Fruit fly (Drosophila melanogaster): ENCODE data around the gene mIF2.
A peak's percentile ranks its signal among the peaks of the same experiment; 100 is the strongest.

Gene mIF2

DNA sequence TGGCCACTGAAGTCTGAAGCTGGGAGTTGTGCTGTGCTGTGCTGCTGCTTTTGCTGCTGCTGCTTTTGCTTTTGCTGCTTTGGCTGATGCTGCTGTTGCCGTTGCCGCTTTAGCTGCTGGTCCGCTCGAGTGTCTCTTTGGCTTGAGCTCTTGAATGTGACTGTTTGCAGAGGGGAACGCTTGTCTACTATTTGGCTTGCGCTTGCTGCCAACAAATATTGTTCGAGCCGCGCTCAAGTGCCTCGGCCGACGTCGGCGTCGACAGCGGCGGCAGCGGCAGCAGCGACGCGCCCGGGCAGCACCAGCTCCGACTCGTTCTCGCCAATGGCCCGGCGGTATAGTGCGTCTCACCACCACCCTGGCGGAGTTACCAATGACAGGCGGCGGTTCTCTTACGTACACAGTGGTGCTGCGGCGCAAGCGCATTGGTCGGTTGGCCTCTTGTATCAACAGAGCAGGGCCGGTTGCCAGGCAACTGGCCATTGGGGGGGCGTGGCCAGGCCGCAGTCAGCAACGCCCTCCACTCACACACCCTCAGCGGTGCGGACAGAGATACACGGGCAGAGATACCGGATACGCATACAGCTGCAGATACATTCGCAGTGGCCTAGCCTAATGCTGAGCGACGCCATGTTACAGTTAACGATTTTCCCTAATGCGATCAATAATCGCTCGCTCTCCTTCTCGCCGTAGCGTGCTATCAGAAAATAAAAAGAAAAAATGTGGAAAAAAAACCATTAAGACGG lies 40.6 kb upstream of the mIF2 start, which contains the start of gene fkh (continued):
- TF ChIP-seq CG10654 (GFP tag; optimal IDR thresholded peaks at IDR 0.05) (peak; percentile 90), Ssrp (tag; optimal IDR thresholded peaks at IDR 0.05) (no peak), CG15479 (GFP tag; optimal IDR thresholded peaks at IDR 0.05) (peak; percentile 40), insv (GFP tag; optimal IDR thresholded peaks at IDR 0.05) (peak; percentile 30 to 81), B-H1 (GFP tag; IDR thresholded peaks at IDR 0.05) (peak; percentile 40; the same call in 1 of the 3 replicates), CG10321 (GFP tag; IDR thresholded peaks at IDR 0.05) (peak; percentile 87), CG15269 (tag; optimal IDR thresholded peaks at IDR 0.05) (peak; percentile 58), gsb-n (tag; optimal IDR thresholded peaks at IDR 0.05) (peak; percentile 83), ems (GFP tag; optimal IDR thresholded peaks at IDR 0.05) (peak; percentile 66), CG4360 (GFP tag; IDR thresholded peaks at IDR 0.05) (peak; percentile 75), bbx (GFP tag; IDR thresholded peaks at IDR 0.05; ENCODE audit: partially characterized antibody) (no peak), HLHmδ (GFP tag; optimal IDR thresholded peaks at IDR 0.05) (peak; percentile 98), CG8089 (GFP tag; optimal IDR thresholded peaks at IDR 0.05) (peak; percentile 89), CG13296 (GFP tag; optimal IDR thresholded peaks at IDR 0.05) (peak; percentile 98), CG10267 (tag; optimal IDR thresholded peaks at IDR 0.05) (peak; percentile 13), HLH54F (GFP tag; optimal IDR thresholded peaks at IDR 0.05) (peak; percentile 81), hbn (GFP tag; IDR thresholded peaks at IDR 0.05; ENCODE audit: partially characterized antibody) (no peak), zen (tag; optimal IDR thresholded peaks at IDR 0.05) (peak; percentile 85), CG7556 (GFP tag; optimal IDR thresholded peaks at IDR 0.05) (peak; percentile 93), Tbp (GFP tag; optimal IDR thresholded peaks at IDR 0.05) (no peak), slp2 (GFP tag; optimal IDR thresholded peaks at IDR 0.05) (peak; percentile 84), gro (GFP tag; optimal IDR thresholded peaks at IDR 0.05) (no peak), unc-4 (GFP tag; IDR thresholded peaks at IDR 0.05; ENCODE audit: partially characterized antibody) (no peak; the same call in 1 of the 2 replicates), ranshi (GFP tag; IDR thresholded peaks at IDR 0.05) (peak; percentile 81), BtbVII (GFP tag; optimal IDR thresholded peaks at IDR 0.05) (peak; percentile 97), Mad (GFP tag; optimal IDR thresholded peaks at IDR 0.05) (peak; percentile 81), CG17328 (GFP tag; IDR thresholded peaks at IDR 0.05) (peak; percentile 48; the same call in 1 of the 2 replicates), vfl (GFP tag; optimal IDR thresholded peaks at IDR 0.05) (peak; percentile 83), Xrp1 (GFP tag; IDR thresholded peaks at IDR 0.05) (peak; percentile 87), cas (GFP tag; IDR thresholded peaks at IDR 0.05) (0 out of 2 replicates have a peak, but pooled peaks have one; percentile 15), tup (GFP tag; optimal IDR thresholded peaks at IDR 0.05) (peak; percentile 96), Nf-YA (GFP tag; IDR thresholded peaks at IDR 0.05) (peak; percentile 99), az2 (GFP tag; optimal IDR thresholded peaks at IDR 0.05) (no peak), CG1603 (tag; optimal IDR thresholded peaks at IDR 0.05) (peak; percentile 73), CG10431 (GFP tag; optimal IDR thresholded peaks at IDR 0.05) (peak; percentile 93), Hsf (GFP tag; optimal IDR thresholded peaks at IDR 0.05) (peak; percentile 56), exex (tag; optimal IDR thresholded peaks at IDR 0.05) (peak; percentile 56), Doc2 (GFP tag; IDR thresholded peaks at IDR 0.05) (no peak), dmrt11E (tag; optimal IDR thresholded peaks at IDR 0.05) (peak; percentile 52), CG4404 (GFP tag; IDR thresholded peaks at IDR 0.05) (peak; percentile 37; the same call in 1 of the 2 replicates), Ptx1 (GFP tag; IDR thresholded peaks at IDR 0.05) (peak; percentile 32; the same call in 1 of the 2 replicates), CG6654 (GFP tag; optimal IDR thresholded peaks at IDR 0.05) (peak; percentile 52), CG15601 (tag; optimal IDR thresholded peaks at IDR 0.05) (peak; percentile 91), Rfx (GFP tag; IDR thresholded peaks at IDR 0.05) (peak; percentile 95), CG14050 (GFP tag; IDR thresholded peaks at IDR 0.05) (peak; percentile 71), CG12942 (GFP tag; optimal IDR thresholded peaks at IDR 0.05) (peak; percentile 88), Meics (GFP tag; optimal IDR thresholded peaks at IDR 0.05) (peak; percentile 94), CG6854 (GFP tag; optimal IDR thresholded peaks at IDR 0.05) (peak; percentile 96), CG16779 (GFP tag; IDR thresholded peaks at IDR 0.05) (peak; percentile 76; the same call in 1 of the 2 replicates)

Measured in whole organism, embryonic.